Fruit fly (Drosophila melanogaster) whole organism, embryonic: ENCODE measurements around the gene NdufV3.

Experiments
- CG10274 ChIP-seq: fragments of 200-800 bp; sonication (Bioruptor generic); optimal IDR thresholded peaks from 3 replicates; lab custom pipeline; 2017; ENCODE audit warnings: missing biosample characterization, mild to moderate bottlenecking, missing genetic modification characterization
- CG10462 ChIP-seq: fragments of 200-800 bp; sonication (Bioruptor generic); optimal IDR thresholded peaks from 2 replicates; lab custom pipeline; 2016; ENCODE audit warnings: missing biosample characterization, missing genetic modification characterization
- CG10979 ChIP-seq: fragments of 200-800 bp; sonication (Bioruptor generic); optimal IDR thresholded peaks from 2 replicates; lab custom pipeline; 2018; ENCODE audit warnings: missing biosample characterization, mild to moderate bottlenecking, missing genetic modification characterization, moderate library complexity
- CG11504 ChIP-seq: fragments of 200-800 bp; sonication (Bioruptor generic); optimal IDR thresholded peaks from 3 replicates; lab custom pipeline; 2019; ENCODE audit warnings: missing biosample characterization, mild to moderate bottlenecking, missing genetic modification characterization, moderate library complexity
- CG12104 ChIP-seq: fragments of 200-800 bp; sonication (Bioruptor generic); optimal IDR thresholded peaks from 3 replicates; lab custom pipeline; 2016; ENCODE audit warnings: missing biosample characterization, missing genetic modification characterization
- CG12391 ChIP-seq: fragments of 200-800 bp; sonication (Bioruptor generic); optimal IDR thresholded peaks from 3 replicates; lab custom pipeline; 2018; ENCODE audit warnings: missing biosample characterization, mild to moderate bottlenecking, missing genetic modification characterization, moderate library complexity
- CG12942 ChIP-seq: fragments of 200-800 bp; sonication (Bioruptor generic); optimal IDR thresholded peaks from 3 replicates; lab custom pipeline; 2016; ENCODE audit warnings: missing biosample characterization, missing genetic modification characterization
- CG14710 ChIP-seq: fragments of 200-800 bp; sonication (Bioruptor generic); optimal IDR thresholded peaks from 3 replicates; lab custom pipeline; 2019; ENCODE audit warnings: missing biosample characterization, mild to moderate bottlenecking, missing genetic modification characterization, moderate library complexity
- CG15073 ChIP-seq: fragments of 200-800 bp; sonication (Bioruptor generic); optimal IDR thresholded peaks from 2 replicates; lab custom pipeline; 2016; ENCODE audit warnings: missing biosample characterization, missing genetic modification characterization
- CG17802 ChIP-seq: fragments of 200-800 bp; sonication (Bioruptor generic); optimal IDR thresholded peaks from 2 replicates; lab custom pipeline; 2018; ENCODE audit warnings: missing biosample characterization, mild to moderate bottlenecking, missing genetic modification characterization, moderate library complexity
- CG18011 ChIP-seq: fragments of 200-800 bp; sonication (Bioruptor generic); optimal IDR thresholded peaks from 2 replicates; lab custom pipeline; 2017; ENCODE audit warnings: missing biosample characterization, missing genetic modification characterization, mild to moderate bottlenecking, moderate library complexity, missing genotype
- CG2120 ChIP-seq: fragments of 200-800 bp; sonication (Bioruptor generic); optimal IDR thresholded peaks from 3 replicates; lab custom pipeline; 2016; ENCODE audit warnings: missing biosample characterization, missing genetic modification characterization
- CG2199 ChIP-seq: fragments of 200-800 bp; sonication (Bioruptor generic); IDR thresholded peaks from 3 replicates; pipeline ENCODE4 v1.3.6; 2022; ENCODE audit warnings: missing biosample characterization, missing genetic modification characterization
- CG2712 ChIP-seq: fragments of 200-800 bp; optimal IDR thresholded peaks from 3 replicates; lab custom pipeline; 2019; ENCODE audit warnings: missing biosample characterization, mild to moderate bottlenecking, missing genetic modification characterization, moderate library complexity
- CG33213 ChIP-seq: fragments of 200-800 bp; sonication (Bioruptor generic); optimal IDR thresholded peaks from 3 replicates; lab custom pipeline; 2016; ENCODE audit warnings: missing biosample characterization, missing genetic modification characterization
- CG3847 ChIP-seq: fragments of 200-800 bp; sonication (Bioruptor generic); IDR thresholded peaks from 2 replicates; pipeline ENCODE4 v1.3.6; 2022; ENCODE audit warnings: missing biosample characterization, missing genetic modification characterization
- CG42726 ChIP-seq: fragments of 200-800 bp; sonication (Bioruptor generic); IDR thresholded peaks from 2 replicates; pipeline ENCODE4 v1.3.6; 2022; ENCODE audit warnings: missing biosample characterization, missing genetic modification characterization; ENCODE audit not compliant: partially characterized antibody
- CG7987 ChIP-seq: fragments of 200-800 bp; sonication (Bioruptor generic); optimal IDR thresholded peaks from 2 replicates; lab custom pipeline; 2018; ENCODE audit warnings: missing biosample characterization, mild to moderate bottlenecking, missing genetic modification characterization, moderate library complexity
- CG9215 ChIP-seq: fragments of 200-800 bp; sonication (Bioruptor generic); IDR thresholded peaks from 2 replicates; pipeline ENCODE4 v1.3.6; 2022; ENCODE audit warnings: missing biosample characterization, missing genetic modification characterization
- CG9727 ChIP-seq: fragments of 200-800 bp; sonication (Bioruptor generic); optimal IDR thresholded peaks from 3 replicates; lab custom pipeline; 2017; ENCODE audit warnings: missing biosample characterization, mild to moderate bottlenecking, missing genetic modification characterization
- CTCF ChIP-seq: fragments of 200-800 bp; sonication (Bioruptor generic); optimal IDR thresholded peaks from 2 replicates; lab custom pipeline; 2017; ENCODE audit warnings: missing biosample characterization, mild to moderate bottlenecking, missing genetic modification characterization, moderate library complexity
- Doc3 ChIP-seq: fragments of 200-800 bp; sonication (Bioruptor generic); IDR thresholded peaks from 3 replicates; pipeline ENCODE4 v1.3.6; 2022; ENCODE audit warnings: missing biosample characterization, missing genetic modification characterization; ENCODE audit not compliant: partially characterized antibody
- Ets97D ChIP-seq: fragments of 200-800 bp; sonication (Bioruptor generic); optimal IDR thresholded peaks from 3 replicates; lab custom pipeline; 2016; ENCODE audit warnings: missing biosample characterization, missing genetic modification characterization
- Max ChIP-seq: fragments of 200-800 bp; sonication (Bioruptor generic); optimal IDR thresholded peaks from 2 replicates; lab custom pipeline; 2016; ENCODE audit warnings: missing biosample characterization, mild to moderate bottlenecking, missing genetic modification characterization
- Meics ChIP-seq: fragments of 200-800 bp; sonication (Bioruptor generic); optimal IDR thresholded peaks from 2 replicates; lab custom pipeline; 2017; ENCODE audit warnings: missing biosample characterization, mild to moderate bottlenecking, missing genetic modification characterization
- Optix ChIP-seq: fragments of 200-800 bp; sonication (Bioruptor generic); IDR thresholded peaks from 3 replicates; pipeline ENCODE4 v1.3.6; 2022; ENCODE audit warnings: missing biosample characterization, missing genetic modification characterization
- Sin3A ChIP-seq: fragments of >200 bp; optimal IDR thresholded peaks from 2 replicates; lab custom pipeline; 2018
- Taf1 ChIP-seq: fragments of 200-800 bp; sonication (Bioruptor generic); IDR thresholded peaks from 2 replicates; pipeline ENCODE4 v1.3.6; 2022; ENCODE audit warnings: missing biosample characterization, missing genetic modification characterization
- Xbp1 ChIP-seq: fragments of 200-800 bp; sonication (Bioruptor generic); optimal IDR thresholded peaks from 3 replicates; lab custom pipeline; 2016; ENCODE audit warnings: missing biosample characterization, mild to moderate bottlenecking, missing genetic modification characterization
- ato ChIP-seq: fragments of 200-800 bp; sonication (Bioruptor generic); IDR thresholded peaks from 2 replicates; pipeline ENCODE4 v1.3.6; 2022; ENCODE audit warnings: missing biosample characterization, missing genetic modification characterization; ENCODE audit not compliant: partially characterized antibody
- bsh ChIP-seq, 2 experiments: fragments of 200-800 bp; sonication (Bioruptor generic); optimal IDR thresholded peaks; 2 replicates each; lab custom pipeline; 2017 to 2018; ENCODE audit warnings: mild to moderate bottlenecking in 2 of 2, missing biosample characterization in 2 of 2, missing genetic modification characterization in 2 of 2, moderate library complexity in 1 of 2
- cato ChIP-seq: fragments of 200-800 bp; sonication (Bioruptor generic); optimal IDR thresholded peaks from 2 replicates; lab custom pipeline; 2016; ENCODE audit warnings: missing biosample characterization, missing genetic modification characterization, borderline replicate concordance
- chinmo ChIP-seq: fragments of 200-800 bp; sonication (Bioruptor generic); IDR thresholded peaks from 4 replicates; pipeline ENCODE4 v1.3.6; 2022; ENCODE audit warnings: missing biosample characterization, missing genetic modification characterization; ENCODE audit not compliant: partially characterized antibody
- ci ChIP-seq: fragments of 200-800 bp; sonication (Bioruptor generic); IDR thresholded peaks from 3 replicates; pipeline ENCODE4 v1.3.6; 2022; ENCODE audit warnings: missing biosample characterization, missing genetic modification characterization
- crc ChIP-seq: fragments of 200-800 bp; sonication (Bioruptor generic); optimal IDR thresholded peaks from 2 replicates; lab custom pipeline; 2016; ENCODE audit warnings: missing biosample characterization, missing genetic modification characterization
- dysf ChIP-seq: fragments of 200-800 bp; sonication (Bioruptor generic); IDR thresholded peaks from 3 replicates; pipeline ENCODE4 v1.3.6; 2022; ENCODE audit warnings: missing biosample characterization, missing genetic modification characterization
- fd3F ChIP-seq: fragments of 200-800 bp; sonication (Bioruptor generic); optimal IDR thresholded peaks from 2 replicates; lab custom pipeline; 2018; ENCODE audit warnings: missing biosample characterization, mild to moderate bottlenecking, missing genetic modification characterization, moderate library complexity
- fd64A ChIP-seq: fragments of 200-800 bp; sonication (Bioruptor generic); optimal IDR thresholded peaks from 3 replicates; lab custom pipeline; 2018; ENCODE audit warnings: missing biosample characterization, mild to moderate bottlenecking, missing genetic modification characterization
- ftz-f1 ChIP-seq: fragments of 200-800 bp; sonication (Bioruptor generic); optimal IDR thresholded peaks from 2 replicates; lab custom pipeline; 2016; ENCODE audit warnings: missing biosample characterization, missing genetic modification characterization
- hbn ChIP-seq: fragments of 200-800 bp; sonication (Bioruptor generic); IDR thresholded peaks from 2 replicates; pipeline ENCODE4 v1.3.6; 2022; ENCODE audit warnings: missing biosample characterization, missing genetic modification characterization; ENCODE audit not compliant: partially characterized antibody
- maf-S ChIP-seq: fragments of 200-800 bp; sonication (Bioruptor generic); optimal IDR thresholded peaks from 2 replicates; lab custom pipeline; 2016; ENCODE audit warnings: missing biosample characterization, missing genetic modification characterization
- pan ChIP-seq, 4 experiments: fragments of >200 bp in 3 of 4; fragments of 200-800 bp in 1 of 4; sonication (Bioruptor generic) in 1 of 4; optimal IDR thresholded peaks in 3 of 4; IDR thresholded peaks in 1 of 4; 2 replicates each; pipeline versions ENCODE4 v1.3.6 to Lab custom; 2017 to 2022; ENCODE audit warnings: missing biosample characterization in 2 of 4, missing genetic modification characterization in 2 of 4, mixed read lengths in 1 of 4
- pnt ChIP-seq: fragments of 200-800 bp; sonication (Bioruptor generic); optimal IDR thresholded peaks from 3 replicates; lab custom pipeline; 2016; ENCODE audit warnings: missing biosample characterization, missing genetic modification characterization
- schlank ChIP-seq: fragments of 200-800 bp; sonication (Bioruptor generic); optimal IDR thresholded peaks from 2 replicates; lab custom pipeline; 2018; ENCODE audit warnings: missing biosample characterization, mild to moderate bottlenecking, missing genetic modification characterization
- sens ChIP-seq: fragments of 200-800 bp; sonication (Bioruptor generic); peaks from one replicate; lab custom pipeline; 2016; ENCODE audit warnings: missing biosample characterization, missing genetic modification characterization
- sima ChIP-seq: fragments of 200-800 bp; sonication (Bioruptor generic); optimal IDR thresholded peaks from 2 replicates; lab custom pipeline; 2016; ENCODE audit warnings: missing biosample characterization, missing genetic modification characterization
- slbo ChIP-seq: fragments of 200-800 bp; sonication (Bioruptor generic); IDR thresholded peaks from 2 replicates; pipeline ENCODE4 v1.3.6; 2022; ENCODE audit warnings: missing biosample characterization, missing genetic modification characterization
- slp2 ChIP-seq: fragments of 200-800 bp; sonication (Bioruptor generic); optimal IDR thresholded peaks from 2 replicates; lab custom pipeline; 2016; ENCODE audit warnings: missing biosample characterization, missing genetic modification characterization
- sug ChIP-seq: fragments of 200-800 bp; optimal IDR thresholded peaks from 2 replicates; lab custom pipeline; 2019; ENCODE audit warnings: missing biosample characterization, mild to moderate bottlenecking, missing genetic modification characterization, moderate library complexity
- tin ChIP-seq: fragments of 200-800 bp; sonication (Bioruptor generic); optimal IDR thresholded peaks from 3 replicates; lab custom pipeline; 2016; ENCODE audit warnings: missing biosample characterization, missing genetic modification characterization
- tna ChIP-seq: fragments of 200-800 bp; sonication (Bioruptor generic); IDR thresholded peaks from 2 replicates; pipeline ENCODE4 v1.3.6; 2022; ENCODE audit warnings: missing biosample characterization, missing genetic modification characterization; ENCODE audit not compliant: partially characterized antibody

NdufV3 gene

DNA sequence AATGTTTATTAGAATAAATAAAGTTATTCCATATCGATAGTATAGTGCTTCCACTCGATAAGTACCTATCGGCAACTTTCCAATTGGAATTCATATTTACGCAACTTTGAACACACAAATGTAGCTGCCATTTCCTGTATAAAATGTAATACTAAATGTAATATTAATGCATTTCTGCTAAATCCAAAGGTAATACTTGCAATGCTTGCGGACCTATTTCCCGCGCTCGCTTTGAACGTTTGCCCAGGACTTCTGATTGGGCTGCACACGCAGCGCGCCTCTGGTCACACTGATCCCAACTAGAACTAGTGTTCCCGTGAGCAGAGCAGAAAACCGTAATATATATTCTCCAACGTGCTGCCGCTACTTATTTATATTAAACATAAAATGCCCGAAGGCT, 19.6 kb downstream of the NdufV3 start, which contains the start of gene dlg1 (continued):
- TF ChIP-seq pan (optimal IDR thresholded peaks at IDR 0.05; lab: Kevin White, UChicago) (no peak), pan (GFP tag; optimal IDR thresholded peaks at IDR 0.05 in 1 of 2, IDR thresholded peaks at IDR 0.05 in 1 of 2) (no peak), CG12391 (tag; lab: Kevin White, UChicago) (no peak), hbn (peak; percentile 58), Xbp1 (GFP tag; lab: Kevin White, UChicago) (no peak), crc (GFP tag; lab: Kevin White, UChicago) (no peak), sug (tag; lab: Kevin White, UChicago) (no peak), CG42726 (GFP tag; lab: Robert Waterston, UW) (no peak), CG12942 (GFP tag; lab: Kevin White, UChicago) (no peak), CTCF (GFP tag; lab: Kevin White, UChicago) (no peak), Optix (GFP tag; lab: Robert Waterston, UW) (no peak), CG12104 (GFP tag; lab: Kevin White, UChicago) (no peak), CG11504 (no peak), ci (GFP tag; lab: Robert Waterston, UW) (no peak), Ets97D (GFP tag; lab: Kevin White, UChicago) (peak; percentile 11), ato (GFP tag; lab: Robert Waterston, UW) (peak; percentile 34; the same call in 1 of the 2 replicates), CG3847 (no peak), CG18011 (no peak), CG33213 (GFP tag; lab: Kevin White, UChicago) (no peak), CG10274 (GFP tag; lab: Kevin White, UChicago) (no peak), CG2199 (GFP tag; lab: Robert Waterston, UW) (no peak), slp2 (GFP tag; lab: Kevin White, UChicago) (no peak), CG9215 (no peak), CG9727 (GFP tag; lab: Kevin White, UChicago) (no peak), CG7987 (GFP tag; lab: Kevin White, UChicago) (no peak), CG10979 (tag; lab: Kevin White, UChicago) (no peak), pnt (GFP tag; lab: Kevin White, UChicago) (no peak), Meics (GFP tag; lab: Kevin White, UChicago) (no peak), CG17802 (tag; lab: Kevin White, UChicago) (no peak), CG15073 (GFP tag; lab: Kevin White, UChicago) (no peak), slbo (GFP tag; lab: Robert Waterston, UW) (no peak), CG14710 (tag; lab: Kevin White, UChicago) (peak; percentile 43), sima (no peak), fd64A (GFP tag; lab: Kevin White, UChicago) (no peak), tin (GFP tag; lab: Kevin White, UChicago) (no peak), dysf (GFP tag; lab: Robert Waterston, UW) (no peak), CG10462 (GFP tag; lab: Kevin White, UChicago) (no peak), sens (GFP tag; lab: Kevin White, UChicago) (peak; percentile 55), CG2712 (tag; lab: Kevin White, UChicago) (peak; percentile 10), CG2120 (GFP tag; lab: Kevin White, UChicago) (no peak), maf-S (no peak), Taf1 (GFP tag; lab: Robert Waterston, UW) (no peak), Max (GFP tag; lab: Kevin White, UChicago) (no peak), Doc3 (GFP tag; lab: Robert Waterston, UW) (peak; percentile 49; the same call in 2 of the 3 replicates), schlank (tag; lab: Kevin White, UChicago) (no peak), tna (no peak; the same call in 1 of the 2 replicates), bsh (GFP tag; optimal IDR thresholded peaks at IDR 0.05; lab: Kevin White, UChicago) (no peak), chinmo (0 out of 4 replicates have a peak, but pooled peaks have one; percentile 49), ftz-f1 (no peak), cato (GFP tag; lab: Kevin White, UChicago) (no peak), fd3F (GFP tag; lab: Kevin White, UChicago) (no peak), Sin3A (lab: Kevin White, UChicago) (peak; percentile 8)
